Worm (Caenorhabditis elegans): ENCODE data around the gene F54D12.2.
"Not testable (repeated sequence)": the region's sequence is repeated elsewhere in the genome, so short reads cannot be mapped to it uniquely, and the experiment has no call there.

The F54D12.2 gene

ce11 chrII:1437449-1438335, 39.2 kb downstream of the F54D12.2 start, which contains the start of gene nol-6:
nol-6 (minus strand) TSS chrII:1437499.
- TF ChIP-seq pha-4 (tag; optimal IDR thresholded peaks at IDR 0.05) = peak; percentile 61
- peak; percentile 5 for TF ChIP-seq nhr-23 (tag; optimal IDR thresholded peaks at IDR 0.05)
- peak; percentile 93 for TF ChIP-seq R02D3.7 (tag; optimal IDR thresholded peaks at IDR 0.05)
- no peak for TF ChIP-seq nhr-237 (tag; optimal IDR thresholded peaks at IDR 0.05)
- peak; percentile 46 for TF ChIP-seq lin-15B (tag; optimal IDR thresholded peaks at IDR 0.05)
- TF ChIP-seq nfya-1 (tag; optimal IDR thresholded peaks at IDR 0.05; ENCODE audit: insufficient read depth) = peak; percentile 56
- no peak for TF ChIP-seq ZK546.5 (tag; optimal IDR thresholded peaks at IDR 0.05)

- TF ChIP-seq nhr-12 (tag; optimal IDR thresholded peaks at IDR 0.05) (no peak), ceh-16 (tag; optimal IDR thresholded peaks at IDR 0.05) (no peak), zag-1 (tag; optimal IDR thresholded peaks at IDR 0.05) (no peak)
Measured at ce11 chrII:1438336-1438589, 39.8 kb downstream of the F54D12.2 start, which contains the start of gene Y51H7C.3. Y51H7C.3 (plus strand) TSS chrII:1438490.

ce11 chrII:1441479-1441878, 43.0 kb downstream of the F54D12.2 start:
- TF ChIP-seq pqm-1 (tag; optimal IDR thresholded peaks at IDR 0.05) (no peak), zag-1 (tag; optimal IDR thresholded peaks at IDR 0.05) (no peak), egl-5 (tag; optimal IDR thresholded peaks at IDR 0.05) (no peak)

ce11 chrII:1444911-1445310, 46.4 kb downstream of the F54D12.2 start, which contains the start of gene scl-17:
scl-17 (plus strand) TSS chrII:1445211.
- TF ChIP-seq unc-39 (tag; optimal IDR thresholded peaks at IDR 0.05) (no peak), R02D3.7 (tag; optimal IDR thresholded peaks at IDR 0.05) (no peak), elt-2 (tag; optimal IDR thresholded peaks at IDR 0.05) (no peak), nhr-237 (tag; optimal IDR thresholded peaks at IDR 0.05) (no peak), eor-1 (tag; optimal IDR thresholded peaks at IDR 0.05) (no peak), nhr-77 (tag; optimal IDR thresholded peaks at IDR 0.05) (no peak), nhr-25 (tag; optimal IDR thresholded peaks at IDR 0.05) (no peak), ztf-4 (tag; optimal IDR thresholded peaks at IDR 0.05) (no peak)

ce11 chrII:1446696-1447293, 48.3 kb downstream of the F54D12.2 start, which contains the start of gene Y51H7C.12:
Y51H7C.12 (minus strand) TSS chrII:1446746.
- TF ChIP-seq ceh-82, snpc-4, egl-5 (tag; optimal IDR thresholded peaks at IDR 0.05): not testable (repeated sequence)
